Worm (Caenorhabditis elegans) whole organism, early embryonic: ENCODE measurements around the gene F32H5.4.
A peak's percentile ranks its signal among the peaks of the same experiment; 100 is the strongest.

Source experiments
- B0310.2 ChIP-seq: sonication (generic microtip); optimal IDR thresholded peaks from 2 replicates; lab custom pipeline; 2016; ENCODE audit warnings: mild to moderate bottlenecking, missing genetic modification characterization, missing compliant biosample characterization
- F13C5.2 ChIP-seq: sonication (generic microtip); optimal IDR thresholded peaks from 2 replicates; lab custom pipeline; 2017; ENCODE audit warnings: mild to moderate bottlenecking, missing genetic modification characterization, inconsistent platforms, missing compliant biosample characterization
- aly-1 ChIP-seq: sonication (generic microtip); optimal IDR thresholded peaks from 2 replicates; lab custom pipeline; 2016; ENCODE audit warnings: missing genetic modification characterization, missing compliant biosample characterization
- ama-1 ChIP-seq: fragments of 150-350 bp; optimal IDR thresholded peaks from 2 replicates; lab custom pipeline; 2014
- ceh-13 ChIP-seq: fragments of 200-800 bp; sonication (Bioruptor generic); optimal IDR thresholded peaks from 2 replicates; lab custom pipeline; 2018; ENCODE audit warnings: mild to moderate bottlenecking, missing genetic modification characterization, missing compliant biosample characterization
- ceh-36 ChIP-seq: sonication (generic microtip); optimal IDR thresholded peaks from 2 replicates; lab custom pipeline; 2016; ENCODE audit warnings: missing genetic modification characterization, inconsistent platforms, missing compliant biosample characterization
- ets-7 ChIP-seq: sonication (generic microtip); optimal IDR thresholded peaks from 2 replicates; lab custom pipeline; 2016; ENCODE audit warnings: missing genotype, missing genetic modification characterization, missing compliant biosample characterization
- flt-1 ChIP-seq: fragments of 200-800 bp; sonication (Bioruptor generic); IDR thresholded peaks from 2 replicates; pipeline ENCODE4 v1.3.6; 2022; ENCODE audit warnings: missing genetic modification characterization, missing compliant biosample characterization
- hmbx-1 ChIP-seq: sonication (generic microtip); optimal IDR thresholded peaks from 2 replicates; lab custom pipeline; 2016; ENCODE audit warnings: mild to moderate bottlenecking, missing genetic modification characterization, missing compliant biosample characterization
- hmg-4 ChIP-seq: fragments of 200-800 bp; sonication (Bioruptor generic); optimal IDR thresholded peaks from 2 replicates; lab custom pipeline; 2018; ENCODE audit warnings: mild to moderate bottlenecking, missing genetic modification characterization, missing compliant biosample characterization
- hnd-1 ChIP-seq: sonication (generic microtip); optimal IDR thresholded peaks from 2 replicates; lab custom pipeline; 2016; ENCODE audit warnings: missing genetic modification characterization, missing compliant biosample characterization
- pes-1 ChIP-seq: fragments of 200-800 bp; sonication (Bioruptor generic); IDR thresholded peaks from 2 replicates; pipeline ENCODE4 v1.3.6; 2022; ENCODE audit warnings: missing genetic modification reagents, missing genetic modification characterization, missing compliant biosample characterization
- scrt-1 ChIP-seq: fragments of 200-800 bp; sonication (Bioruptor generic); IDR thresholded peaks from 2 replicates; pipeline ENCODE4 v1.3.6; 2022; ENCODE audit warnings: missing genetic modification characterization, missing compliant biosample characterization
- sea-1 ChIP-seq: fragments of 200-800 bp; sonication (Bioruptor generic); conservative IDR thresholded peaks from 2 replicates; pipeline ENCODE4 v1.3.6; 2022; ENCODE audit warnings: missing genetic modification characterization, missing compliant biosample characterization
- tbx-11 ChIP-seq: fragments of 200-800 bp; sonication (Bioruptor generic); IDR thresholded peaks from 2 replicates; pipeline ENCODE4 v1.3.6; 2022; ENCODE audit warnings: missing genetic modification characterization, missing compliant biosample characterization
- tbx-37 ChIP-seq: fragments of 200-800 bp; sonication (Bioruptor generic); conservative IDR thresholded peaks from 2 replicates; pipeline ENCODE4 v1.3.6; 2022; ENCODE audit warnings: missing genetic modification reagents, missing genetic modification characterization, missing compliant biosample characterization
- tra-4 ChIP-seq: sonication (generic microtip); optimal IDR thresholded peaks from 2 replicates; lab custom pipeline; 2017; ENCODE audit warnings: missing genetic modification characterization, missing compliant biosample characterization

F32H5.4 gene

DNA sequence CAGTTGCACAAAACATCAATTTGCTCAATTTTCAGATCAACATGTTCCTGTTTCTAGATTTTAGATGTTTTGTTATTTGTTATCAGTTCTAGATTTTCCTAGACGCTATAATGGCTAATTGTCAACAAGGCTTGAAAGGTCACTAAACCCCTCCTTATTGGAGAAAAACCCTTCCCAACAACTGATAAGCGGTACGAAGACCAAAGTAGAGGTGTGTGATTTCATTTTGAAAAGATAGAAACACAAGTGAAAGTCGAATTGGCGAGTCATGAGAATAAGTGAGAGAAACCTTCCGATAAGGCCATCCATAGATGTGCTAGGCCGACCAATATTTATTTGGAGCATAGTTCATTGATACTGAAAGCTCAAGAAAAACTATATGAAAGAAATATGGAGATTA lies 13.3 kb downstream of the F32H5.4 start:
- no peak for TF ChIP-seq tbx-11 (GFP tag; lab: Robert Waterston, UW)

DNA sequence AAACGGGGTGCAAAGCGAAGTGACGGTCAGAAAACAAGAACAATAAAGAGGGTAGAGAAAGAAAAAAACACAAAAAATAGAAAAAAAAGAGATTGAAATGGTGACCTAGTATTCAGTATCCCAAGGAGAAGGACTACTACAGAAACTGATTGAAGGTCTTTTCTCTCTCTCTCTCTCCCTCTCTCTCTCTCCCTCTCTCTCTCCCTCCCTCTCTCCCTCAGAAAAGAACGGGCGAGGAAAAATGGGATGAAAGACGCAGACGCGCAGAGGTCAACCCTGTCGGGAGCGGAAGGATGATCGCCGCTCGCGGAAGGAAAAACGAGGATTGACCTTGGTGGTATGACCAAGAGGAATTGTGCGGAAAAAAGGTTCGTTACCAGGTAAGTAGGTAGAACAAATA lies 14.2 kb downstream of the F32H5.4 start:
- no peak for TF ChIP-seq tra-4 (tag; lab: Kevin White, UChicago)
- peak; percentile 26 for TF ChIP-seq hmg-4 (GFP tag; lab: Kevin White, UChicago)
- peak; percentile 21 for TF ChIP-seq B0310.2 (tag; lab: Kevin White, UChicago)

DNA sequence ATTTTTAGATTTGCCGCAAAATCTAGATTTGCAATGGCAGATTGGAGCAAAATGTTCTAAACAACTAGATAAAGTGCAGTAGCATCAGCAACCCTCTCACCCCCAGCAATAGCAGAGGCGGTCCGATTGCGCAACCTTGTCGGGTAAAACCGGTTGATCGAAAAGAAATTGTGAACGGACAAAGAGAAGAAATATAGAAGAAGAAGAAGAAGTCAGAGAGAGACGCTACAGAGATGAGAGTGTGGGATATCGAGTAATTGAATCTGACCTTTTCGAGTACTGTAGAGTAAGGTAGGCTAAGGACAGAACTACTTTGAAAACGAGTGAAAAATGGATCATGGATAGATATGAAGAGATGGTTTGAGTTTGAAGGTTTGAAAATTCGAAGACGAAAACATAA lies 15.5 kb downstream of the F32H5.4 start:
- no peak for TF ChIP-seq ets-7 (tag; lab: Kevin White, UChicago)
- TF ChIP-seq hmbx-1 (tag; lab: Kevin White, UChicago) = no peak

DNA sequence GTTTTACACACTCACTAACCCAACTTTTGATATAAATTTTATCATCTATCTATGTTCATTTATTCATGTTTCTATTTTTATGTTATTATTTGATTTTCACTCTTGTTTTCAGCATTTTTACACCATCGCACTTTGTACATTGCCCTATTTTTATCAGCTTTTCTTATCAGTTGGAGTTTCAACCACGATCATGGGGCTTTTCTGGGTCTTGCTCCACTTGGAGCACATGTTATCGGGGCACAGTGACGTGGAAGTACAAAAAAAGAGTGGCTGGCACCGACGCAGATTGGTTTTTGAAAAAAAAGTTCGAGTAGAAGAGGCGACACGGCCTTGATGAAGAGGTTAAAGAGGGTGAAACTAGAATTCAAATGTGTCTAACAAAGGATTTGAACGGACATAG lies 16.8 kb downstream of the F32H5.4 start:
- no peak for TF ChIP-seq ets-7 (tag; lab: Kevin White, UChicago)

DNA sequence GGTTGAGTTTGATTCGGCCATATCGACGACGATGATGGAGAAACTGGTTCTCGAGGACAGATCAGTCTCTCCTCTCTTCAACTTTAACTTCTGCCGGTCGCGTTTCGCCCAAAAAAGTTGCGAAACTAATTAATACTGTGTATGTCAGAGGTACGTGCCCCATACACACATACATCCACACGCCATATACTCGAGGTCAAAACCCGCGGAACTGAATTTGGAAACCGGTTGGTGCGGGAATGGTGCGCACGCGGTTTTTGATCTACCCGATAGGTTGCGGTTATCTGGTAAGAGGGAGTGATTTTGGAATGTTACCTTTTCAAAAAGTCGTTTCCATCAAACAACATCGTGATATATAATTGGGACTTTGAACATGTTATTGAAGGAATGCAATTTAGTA lies 19.8 kb downstream of the F32H5.4 start, which contains the start of gene ifbp-1:
ifbp-1 (minus strand) TSS at position 85 of the 400 bp plus-strand sequence.
- TF ChIP-seq pes-1 (no peak), sea-1 (GFP tag; lab: Robert Waterston, UW) (no peak), F13C5.2 (tag; lab: Kevin White, UChicago) (no peak), aly-1 (no peak), tbx-37 (no peak), ceh-36 (tag; lab: Kevin White, UChicago) (no peak), B0310.2 (tag; lab: Kevin White, UChicago) (no peak), hmg-4 (GFP tag; lab: Kevin White, UChicago) (no peak), flt-1 (no peak), ets-7 (tag; lab: Kevin White, UChicago) (no peak), hnd-1 (tag; lab: Kevin White, UChicago) (no peak), ama-1 (lab: Kevin White, UChicago) (no peak), hmbx-1 (tag; lab: Kevin White, UChicago) (no peak), tbx-11 (GFP tag; lab: Robert Waterston, UW) (no peak), ceh-13 (GFP tag; lab: Kevin White, UChicago) (no peak), tra-4 (tag; lab: Kevin White, UChicago) (no peak), scrt-1 (GFP tag; lab: Robert Waterston, UW) (no peak)

DNA sequence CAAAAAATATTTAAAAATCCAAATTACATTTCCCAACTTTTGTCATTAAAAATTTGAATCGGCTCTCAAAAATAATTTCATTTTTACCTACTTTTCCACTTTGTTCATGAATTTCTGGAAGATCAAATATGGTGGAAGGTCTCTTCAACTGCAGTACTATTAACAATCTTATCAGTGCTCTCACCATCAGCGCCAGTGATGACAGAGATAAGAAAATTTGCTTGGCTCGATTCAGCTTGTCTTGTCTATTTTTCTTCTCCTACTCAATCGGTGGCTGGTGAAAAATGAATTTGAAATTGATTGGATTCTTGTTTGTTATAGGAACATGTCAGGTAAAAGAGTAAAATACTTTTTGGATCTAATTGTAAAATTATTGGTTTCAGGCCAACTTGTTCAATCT lies 20.6 kb downstream of the F32H5.4 start, which contains the start of gene cpz-2:
cpz-2 (plus strand) TSS at position 210 of the 400 bp plus-strand sequence.
- TF ChIP-seq F13C5.2 (tag; lab: Kevin White, UChicago) (no peak), B0310.2 (tag; lab: Kevin White, UChicago) (no peak), sea-1 (GFP tag; lab: Robert Waterston, UW) (no peak), flt-1 (no peak), tbx-37 (no peak), ceh-13 (GFP tag; lab: Kevin White, UChicago) (no peak), hmg-4 (GFP tag; lab: Kevin White, UChicago) (no peak)

DNA sequence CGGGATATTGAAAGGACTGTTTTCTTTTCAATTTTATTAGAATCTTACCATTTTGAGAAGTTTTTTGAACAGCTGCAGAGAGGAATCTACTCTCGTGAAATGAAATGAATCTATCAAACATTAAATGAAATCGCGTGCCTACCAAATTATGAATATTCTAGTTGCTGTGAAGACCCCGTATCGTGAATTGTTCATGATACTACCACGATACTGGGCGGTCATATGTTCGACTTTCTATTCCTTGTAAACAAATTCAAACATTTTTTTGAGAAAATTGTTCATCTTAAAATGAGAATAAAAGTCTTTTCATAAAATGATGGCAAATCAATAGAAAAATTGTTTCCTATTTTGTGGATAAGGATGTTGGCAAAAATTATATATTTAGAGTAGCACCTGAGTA lies 25.4 kb downstream of the F32H5.4 start, which contains the start of gene gcy-34:
gcy-34 (minus strand) TSS at position 101 of the 400 bp plus-strand sequence.
- TF ChIP-seq ceh-13 (GFP tag; lab: Kevin White, UChicago) = no peak
- no peak for TF ChIP-seq scrt-1 (GFP tag; lab: Robert Waterston, UW)
- TF ChIP-seq hnd-1 (tag; lab: Kevin White, UChicago) = no peak
- no peak for TF ChIP-seq flt-1
- TF ChIP-seq hmg-4 (GFP tag; lab: Kevin White, UChicago) = no peak
- TF ChIP-seq ceh-36 (tag; lab: Kevin White, UChicago) = no peak
- no peak for TF ChIP-seq ama-1 (lab: Kevin White, UChicago)
- TF ChIP-seq tra-4 (tag; lab: Kevin White, UChicago) = no peak
- no peak for TF ChIP-seq tbx-11 (GFP tag; lab: Robert Waterston, UW)
- TF ChIP-seq hmbx-1 (tag; lab: Kevin White, UChicago) = no peak
- TF ChIP-seq tbx-37 = no peak

DNA sequence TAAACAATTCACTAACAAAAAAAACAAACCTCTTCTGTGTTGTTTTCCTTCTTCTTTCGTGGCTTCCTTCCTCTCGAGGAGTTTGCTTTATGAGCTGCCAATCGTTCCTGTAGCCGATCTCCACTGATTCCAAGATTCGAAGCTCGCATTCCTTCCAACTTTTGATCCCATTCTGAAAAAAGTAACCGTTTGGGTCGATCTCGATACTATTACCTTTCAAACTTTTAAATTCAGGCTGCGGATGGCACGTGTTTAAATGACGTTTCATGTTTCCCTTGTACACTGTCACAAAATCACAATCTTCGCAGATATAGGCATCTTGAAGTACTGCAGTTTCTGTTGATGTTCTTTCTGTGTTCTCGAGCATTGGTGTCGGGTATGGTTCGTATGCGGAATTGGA lies 27.1 kb downstream of the F32H5.4 start:
- TF ChIP-seq hmbx-1 (tag; lab: Kevin White, UChicago) (no peak), flt-1 (no peak), tbx-11 (GFP tag; lab: Robert Waterston, UW) (no peak), B0310.2 (tag; lab: Kevin White, UChicago) (no peak), aly-1 (no peak), ceh-36 (tag; lab: Kevin White, UChicago) (no peak), hnd-1 (tag; lab: Kevin White, UChicago) (no peak), pes-1 (no peak), sea-1 (GFP tag; lab: Robert Waterston, UW) (no peak), ets-7 (tag; lab: Kevin White, UChicago) (no peak), tra-4 (tag; lab: Kevin White, UChicago) (no peak), ceh-13 (GFP tag; lab: Kevin White, UChicago) (no peak), ama-1 (lab: Kevin White, UChicago) (no peak), hmg-4 (GFP tag; lab: Kevin White, UChicago) (no peak), F13C5.2 (tag; lab: Kevin White, UChicago) (no peak)

DNA sequence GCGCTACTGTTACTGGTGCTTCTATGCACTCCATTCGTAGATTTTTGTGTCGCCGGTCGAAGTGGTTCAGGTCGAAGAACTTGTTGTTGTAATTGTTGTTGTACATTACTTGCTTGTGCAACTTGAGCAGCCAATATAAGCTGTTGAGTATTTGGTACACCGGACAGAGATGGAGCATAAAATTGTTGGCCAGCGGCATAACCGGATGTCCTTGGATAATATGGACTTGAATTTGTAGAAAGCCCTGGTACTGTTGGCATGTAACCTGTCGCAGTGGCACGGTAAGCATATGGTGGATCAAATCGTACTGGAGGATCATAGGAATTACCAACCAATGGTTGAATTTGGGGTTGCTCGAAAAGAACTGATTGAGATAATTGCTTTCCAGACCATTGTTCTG lies 28.6 kb downstream of the F32H5.4 start:
- TF ChIP-seq sea-1 (GFP tag; lab: Robert Waterston, UW) (no peak), ets-7 (tag; lab: Kevin White, UChicago) (no peak), ceh-36 (tag; lab: Kevin White, UChicago) (no peak), B0310.2 (tag; lab: Kevin White, UChicago) (no peak), aly-1 (no peak), tbx-37 (no peak), pes-1 (no peak), ceh-13 (GFP tag; lab: Kevin White, UChicago) (no peak), F13C5.2 (tag; lab: Kevin White, UChicago) (no peak), hmg-4 (GFP tag; lab: Kevin White, UChicago) (no peak), flt-1 (no peak), ama-1 (lab: Kevin White, UChicago) (no peak), hmbx-1 (tag; lab: Kevin White, UChicago) (no peak), tra-4 (tag; lab: Kevin White, UChicago) (no peak), hnd-1 (tag; lab: Kevin White, UChicago) (no peak), scrt-1 (GFP tag; lab: Robert Waterston, UW) (no peak), tbx-11 (GFP tag; lab: Robert Waterston, UW) (no peak)
